Fruit fly (Drosophila melanogaster) whole organism, embryonic: ENCODE results near the gene vkg.

ENCODE experiments used
- Atf-2 ChIP-seq: fragments of 200-800 bp; sonication (Bioruptor generic); optimal IDR thresholded peaks from 2 replicates; lab custom pipeline; 2016; ENCODE audit warnings: missing biosample characterization, missing genetic modification characterization
- B-H2 ChIP-seq: fragments of 200-800 bp; sonication (Bioruptor generic); optimal IDR thresholded peaks from 2 replicates; lab custom pipeline; 2018; ENCODE audit warnings: missing biosample characterization, mild to moderate bottlenecking, missing genetic modification characterization
- CG10321 ChIP-seq: fragments of 200-800 bp; sonication (Bioruptor generic); IDR thresholded peaks from 2 replicates; pipeline ENCODE4 v1.3.6; 2022; ENCODE audit warnings: missing biosample characterization, missing genetic modification characterization
- CG16813 ChIP-seq: fragments of 200-800 bp; sonication (Bioruptor generic); IDR thresholded peaks from 3 replicates; pipeline ENCODE4 v1.3.6; 2022; ENCODE audit warnings: missing biosample characterization, missing genetic modification characterization; ENCODE audit not compliant: partially characterized antibody
- CG17385 ChIP-seq: fragments of 200-800 bp; sonication (Bioruptor generic); optimal IDR thresholded peaks from 3 replicates; lab custom pipeline; 2018; ENCODE audit warnings: missing biosample characterization, mild to moderate bottlenecking, missing genetic modification characterization
- CG17829 ChIP-seq: fragments of 200-800 bp; optimal IDR thresholded peaks from 2 replicates; lab custom pipeline; 2019; ENCODE audit warnings: missing biosample characterization, mild to moderate bottlenecking, missing genetic modification characterization, moderate library complexity
- CG18262 ChIP-seq: fragments of 200-800 bp; optimal IDR thresholded peaks from 3 replicates; lab custom pipeline; 2019; ENCODE audit warnings: missing biosample characterization, mild to moderate bottlenecking, missing genetic modification characterization, moderate library complexity
- CG31441 ChIP-seq: fragments of 200-800 bp; sonication (Bioruptor generic); IDR thresholded peaks from 2 replicates; pipeline ENCODE4 v1.3.6; 2022; ENCODE audit warnings: missing biosample characterization, missing genetic modification characterization
- CG32767 ChIP-seq: fragments of 200-800 bp; sonication (Bioruptor generic); IDR thresholded peaks from 2 replicates; pipeline ENCODE4 v1.3.6; 2022; ENCODE audit warnings: missing biosample characterization, missing genetic modification characterization
- CG4730 ChIP-seq: fragments of 200-800 bp; sonication (Bioruptor generic); IDR thresholded peaks from 2 replicates; pipeline ENCODE4 v1.3.6; 2022; ENCODE audit warnings: missing biosample characterization, missing genetic modification characterization
- CG4820 ChIP-seq: fragments of 200-800 bp; sonication (Bioruptor generic); optimal IDR thresholded peaks from 3 replicates; lab custom pipeline; 2016; ENCODE audit warnings: missing biosample characterization, missing genetic modification characterization
- CG7372 ChIP-seq: fragments of 200-800 bp; sonication (Bioruptor generic); IDR thresholded peaks from 2 replicates; pipeline ENCODE4 v1.3.6; 2022; ENCODE audit warnings: missing biosample characterization, missing genetic modification characterization
- CG7839 ChIP-seq: fragments of 200-800 bp; sonication (Bioruptor generic); optimal IDR thresholded peaks from 3 replicates; lab custom pipeline; 2018; ENCODE audit warnings: missing biosample characterization, mild to moderate bottlenecking, missing genetic modification characterization, moderate library complexity
- CG7963 ChIP-seq: fragments of 200-800 bp; sonication (Bioruptor generic); IDR thresholded peaks from 3 replicates; pipeline ENCODE4 v1.3.6; 2022; ENCODE audit warnings: missing biosample characterization, missing genetic modification characterization; ENCODE audit not compliant: partially characterized antibody
- CG9215 ChIP-seq: fragments of 200-800 bp; sonication (Bioruptor generic); IDR thresholded peaks from 2 replicates; pipeline ENCODE4 v1.3.6; 2022; ENCODE audit warnings: missing biosample characterization, missing genetic modification characterization
- CG9437 ChIP-seq: fragments of 200-800 bp; sonication (Bioruptor generic); optimal IDR thresholded peaks from 2 replicates; lab custom pipeline; 2018; ENCODE audit warnings: missing biosample characterization, mild to moderate bottlenecking, missing genetic modification characterization
- CG9727 ChIP-seq: fragments of 200-800 bp; sonication (Bioruptor generic); optimal IDR thresholded peaks from 3 replicates; lab custom pipeline; 2017; ENCODE audit warnings: missing biosample characterization, mild to moderate bottlenecking, missing genetic modification characterization
- CG9817 ChIP-seq: fragments of 200-800 bp; sonication (Bioruptor generic); optimal IDR thresholded peaks from 2 replicates; lab custom pipeline; 2018; ENCODE audit warnings: missing biosample characterization, mild to moderate bottlenecking, missing genetic modification characterization, moderate library complexity
- CrebB ChIP-seq: fragments of 200-800 bp; sonication (Bioruptor generic); optimal IDR thresholded peaks from 3 replicates; lab custom pipeline; 2018; ENCODE audit warnings: missing biosample characterization, mild to moderate bottlenecking, missing genetic modification characterization
- D19A ChIP-seq: fragments of 200-800 bp; optimal IDR thresholded peaks from 3 replicates; lab custom pipeline; 2019; ENCODE audit warnings: missing biosample characterization, mild to moderate bottlenecking, missing genetic modification characterization, moderate library complexity
- Dek ChIP-seq: fragments of 200-800 bp; sonication (Bioruptor generic); optimal IDR thresholded peaks from 3 replicates; lab custom pipeline; 2019; ENCODE audit warnings: missing biosample characterization, mild to moderate bottlenecking, missing genetic modification characterization, moderate library complexity
- Doc2 ChIP-seq: fragments of 200-800 bp; sonication (Bioruptor generic); IDR thresholded peaks from 2 replicates; pipeline ENCODE4 v1.3.6; 2022; ENCODE audit warnings: missing biosample characterization, missing genetic modification characterization
- Doc3 ChIP-seq: fragments of 200-800 bp; sonication (Bioruptor generic); IDR thresholded peaks from 3 replicates; pipeline ENCODE4 v1.3.6; 2022; ENCODE audit warnings: missing biosample characterization, missing genetic modification characterization; ENCODE audit not compliant: partially characterized antibody
- Fer1 ChIP-seq: fragments of 200-800 bp; sonication (Bioruptor generic); optimal IDR thresholded peaks from 2 replicates; lab custom pipeline; 2017; ENCODE audit warnings: missing biosample characterization, mild to moderate bottlenecking, missing genetic modification characterization
- Hmx ChIP-seq: fragments of 200-800 bp; sonication (Bioruptor generic); optimal IDR thresholded peaks from 2 replicates; lab custom pipeline; 2016; ENCODE audit warnings: missing biosample characterization, missing genetic modification characterization
- Hr78 ChIP-seq, 2 experiments: fragments of 200-800 bp in 1 of 2; fragments of >200 bp in 1 of 2; sonication (Bioruptor generic) in 1 of 2; optimal IDR thresholded peaks; 2 replicates each; lab custom pipeline; 2017 to 2019; ENCODE audit warnings: missing biosample characterization in 2 of 2, missing genetic modification characterization in 2 of 2, mild to moderate bottlenecking in 1 of 2, moderate library complexity in 1 of 2
- Max ChIP-seq: fragments of 200-800 bp; sonication (Bioruptor generic); optimal IDR thresholded peaks from 2 replicates; lab custom pipeline; 2016; ENCODE audit warnings: missing biosample characterization, mild to moderate bottlenecking, missing genetic modification characterization
- NK7.1 ChIP-seq: fragments of 200-800 bp; sonication (Bioruptor generic); optimal IDR thresholded peaks from 3 replicates; lab custom pipeline; 2016; ENCODE audit warnings: missing biosample characterization, missing genetic modification characterization
- Oaz ChIP-seq: fragments of 200-800 bp; sonication (Bioruptor generic); IDR thresholded peaks from 2 replicates; pipeline ENCODE4 v1.3.6; 2022; ENCODE audit warnings: missing biosample characterization, missing genetic modification characterization
- Side ChIP-seq: fragments of 200-800 bp; sonication (Bioruptor generic); optimal IDR thresholded peaks from 2 replicates; lab custom pipeline; 2016; ENCODE audit warnings: missing biosample characterization, missing genetic modification characterization
- Vsx1 ChIP-seq: fragments of 200-800 bp; sonication (Bioruptor generic); optimal IDR thresholded peaks from 2 replicates; lab custom pipeline; 2017; ENCODE audit warnings: missing biosample characterization, mild to moderate bottlenecking, missing genetic modification characterization, missing genetic modification reagents
- az2 ChIP-seq: fragments of 200-800 bp; sonication (Bioruptor generic); optimal IDR thresholded peaks from 3 replicates; lab custom pipeline; 2016; ENCODE audit warnings: missing biosample characterization, missing genetic modification characterization
- bbx ChIP-seq: fragments of 200-800 bp; sonication (Bioruptor generic); IDR thresholded peaks from 2 replicates; pipeline ENCODE4 v1.3.6; 2022; ENCODE audit warnings: missing biosample characterization, missing genetic modification characterization; ENCODE audit not compliant: partially characterized antibody
- crc ChIP-seq: fragments of 200-800 bp; sonication (Bioruptor generic); optimal IDR thresholded peaks from 2 replicates; lab custom pipeline; 2016; ENCODE audit warnings: missing biosample characterization, missing genetic modification characterization
- dati ChIP-seq: fragments of 200-800 bp; sonication (Bioruptor generic); IDR thresholded peaks from 2 replicates; pipeline ENCODE4 v1.3.6; 2022; ENCODE audit warnings: missing biosample characterization, missing genetic modification characterization
- ewg ChIP-seq: fragments of 200-800 bp; sonication (Bioruptor generic); optimal IDR thresholded peaks from 3 replicates; lab custom pipeline; 2017; ENCODE audit warnings: mild to moderate bottlenecking, missing biosample characterization, missing genetic modification reagents, missing genetic modification characterization
- eyg ChIP-seq: fragments of 200-800 bp; sonication (Bioruptor generic); optimal IDR thresholded peaks from 3 replicates; lab custom pipeline; 2016; ENCODE audit warnings: missing biosample characterization, missing genetic modification characterization
- fru ChIP-seq: fragments of >200 bp; optimal IDR thresholded peaks from 2 replicates; lab custom pipeline; 2017
- grau ChIP-seq: fragments of 200-800 bp; optimal IDR thresholded peaks from 3 replicates; lab custom pipeline; 2019; ENCODE audit warnings: missing biosample characterization, mild to moderate bottlenecking, missing genetic modification characterization, moderate library complexity
- insv ChIP-seq, 2 experiments: fragments of 200-800 bp; sonication (Bioruptor generic); optimal IDR thresholded peaks; 3 replicates each; lab custom pipeline; 2016 to 2018; ENCODE audit warnings: missing biosample characterization in 2 of 2, missing genetic modification characterization in 2 of 2
- ken ChIP-seq: fragments of 200-800 bp; sonication (Bioruptor generic); IDR thresholded peaks from 3 replicates; pipeline ENCODE4 v1.3.6; 2022; ENCODE audit warnings: missing biosample characterization, missing genetic modification characterization
- lmd ChIP-seq: fragments of 200-800 bp; sonication (Bioruptor generic); IDR thresholded peaks from 2 replicates; pipeline ENCODE4 v1.3.6; 2022; ENCODE audit warnings: missing biosample characterization, missing genetic modification characterization
- nerfin-1 ChIP-seq: fragments of 200-800 bp; sonication (Bioruptor generic); optimal IDR thresholded peaks from 3 replicates; lab custom pipeline; 2019; ENCODE audit warnings: missing biosample characterization, mild to moderate bottlenecking, missing genetic modification characterization, moderate library complexity
- odd ChIP-seq: fragments of 200-800 bp; sonication (Bioruptor generic); optimal IDR thresholded peaks from 2 replicates; lab custom pipeline; 2017; ENCODE audit warnings: missing biosample characterization, mild to moderate bottlenecking, missing genetic modification characterization
- pan ChIP-seq, 4 experiments: fragments of >200 bp in 3 of 4; fragments of 200-800 bp in 1 of 4; sonication (Bioruptor generic) in 1 of 4; optimal IDR thresholded peaks in 3 of 4; IDR thresholded peaks in 1 of 4; 2 replicates each; pipeline versions ENCODE4 v1.3.6 to Lab custom; 2017 to 2022; ENCODE audit warnings: missing biosample characterization in 2 of 4, missing genetic modification characterization in 2 of 4, mixed read lengths in 1 of 4
- pho ChIP-seq: fragments of 200-800 bp; sonication (Bioruptor generic); optimal IDR thresholded peaks from 2 replicates; lab custom pipeline; 2016; ENCODE audit warnings: missing biosample characterization, missing genetic modification characterization
- pita ChIP-seq: fragments of 200-800 bp; sonication (Bioruptor generic); optimal IDR thresholded peaks from 2 replicates; lab custom pipeline; 2017; ENCODE audit warnings: missing biosample characterization, mild to moderate bottlenecking, missing genetic modification characterization
- slou ChIP-seq: fragments of 200-800 bp; sonication (Bioruptor generic); optimal IDR thresholded peaks from 3 replicates; lab custom pipeline; 2016; ENCODE audit warnings: missing biosample characterization, missing genetic modification characterization
- zfh1 ChIP-seq: fragments of 200-800 bp; sonication (Bioruptor generic); IDR thresholded peaks from 3 replicates; pipeline ENCODE4 v1.3.6; 2022; ENCODE audit warnings: missing biosample characterization, missing genetic modification characterization

vkg gene

dm6 chr2L:5000919-5001581, 26.9 kb downstream of the vkg start (continued):
- no peak for TF ChIP-seq CG16813
- TF ChIP-seq pan (optimal IDR thresholded peaks at IDR 0.05; lab: Kevin White, UChicago): no peak
- TF ChIP-seq pan (GFP tag; optimal IDR thresholded peaks at IDR 0.05 in 1 of 2, IDR thresholded peaks at IDR 0.05 in 1 of 2): peak in 1 of 2 experiments; percentile 65
- TF ChIP-seq CG17385: no peak
- peak; percentile 13; the same call in 1 of the 2 replicates for TF ChIP-seq bbx (GFP tag; lab: Robert Waterston, UW)
- no peak for TF ChIP-seq az2
- TF ChIP-seq Fer1 (GFP tag; lab: Kevin White, UChicago): no peak
- TF ChIP-seq pho (GFP tag; lab: Kevin White, UChicago): no peak
- TF ChIP-seq Atf-2 (GFP tag; lab: Kevin White, UChicago): no peak
- TF ChIP-seq CG9215 (GFP tag; lab: Robert Waterston, UW): no peak; the same call in 1 of the 2 replicates
- TF ChIP-seq Hr78 (GFP tag; optimal IDR thresholded peaks at IDR 0.05; lab: Kevin White, UChicago): peak in 1 of 2 experiments; percentile 71
- no peak for TF ChIP-seq ewg (GFP tag; lab: Kevin White, UChicago)
- TF ChIP-seq CG9437 (GFP tag; lab: Kevin White, UChicago): no peak
- TF ChIP-seq ken (GFP tag; lab: Robert Waterston, UW): peak; percentile 28; the same call in 1 of the 3 replicates
- TF ChIP-seq NK7.1 (GFP tag; lab: Kevin White, UChicago): no peak
- TF ChIP-seq CG9727 (GFP tag; lab: Kevin White, UChicago): no peak
- no peak for TF ChIP-seq eyg (GFP tag; lab: Kevin White, UChicago)
- TF ChIP-seq crc (GFP tag; lab: Kevin White, UChicago): no peak
- TF ChIP-seq D19A (tag; lab: Kevin White, UChicago): no peak
- no peak for TF ChIP-seq odd (GFP tag; lab: Kevin White, UChicago)
- no peak for TF ChIP-seq Vsx1 (GFP tag; lab: Kevin White, UChicago)
- TF ChIP-seq B-H2: peak; percentile 13
- no peak for TF ChIP-seq dati (GFP tag; lab: Robert Waterston, UW)
- peak; percentile 20 for TF ChIP-seq lmd (GFP tag; lab: Robert Waterston, UW)
- peak; percentile 72 for TF ChIP-seq zfh1 (GFP tag; lab: Robert Waterston, UW)
- no peak for TF ChIP-seq CG32767 (GFP tag; lab: Robert Waterston, UW)
- no peak for TF ChIP-seq CG4820 (GFP tag; lab: Kevin White, UChicago)
- no peak for TF ChIP-seq nerfin-1 (tag; lab: Kevin White, UChicago)
- no peak for TF ChIP-seq Max (GFP tag; lab: Kevin White, UChicago)
- TF ChIP-seq CG10321 (GFP tag; lab: Robert Waterston, UW): peak; percentile 75
- no peak for TF ChIP-seq Side
- TF ChIP-seq slou (GFP tag; lab: Kevin White, UChicago): no peak
- no peak for TF ChIP-seq insv (GFP tag; optimal IDR thresholded peaks at IDR 0.05; lab: Kevin White, UChicago)
- no peak for TF ChIP-seq pita (GFP tag; lab: Kevin White, UChicago)
- TF ChIP-seq Hmx: no peak
- no peak for TF ChIP-seq Doc3 (GFP tag; lab: Robert Waterston, UW)
- TF ChIP-seq CG17829 (tag; lab: Kevin White, UChicago): no peak
- no peak for TF ChIP-seq CG7372 (GFP tag; lab: Robert Waterston, UW)
- TF ChIP-seq Oaz (GFP tag; lab: Robert Waterston, UW): 0 out of 2 replicates have a peak, but pooled peaks have one; percentile 6
- no peak for TF ChIP-seq fru (lab: Kevin White, UChicago)
- no peak for TF ChIP-seq CG18262 (tag; lab: Kevin White, UChicago)
- peak; percentile 24 for TF ChIP-seq CG4730 (GFP tag; lab: Robert Waterston, UW)
- TF ChIP-seq CG31441 (GFP tag; lab: Robert Waterston, UW): no peak
- peak; percentile 94 for TF ChIP-seq grau (tag; lab: Kevin White, UChicago)
- TF ChIP-seq CG9817: no peak
- TF ChIP-seq Dek (tag; lab: Kevin White, UChicago): no peak
- no peak for TF ChIP-seq CrebB (tag; lab: Kevin White, UChicago)
- TF ChIP-seq Doc2 (GFP tag; lab: Robert Waterston, UW): 0 out of 2 replicates have a peak, but pooled peaks have one; percentile 4
- no peak for TF ChIP-seq CG7839 (tag; lab: Kevin White, UChicago)
- 0 out of 3 replicates have a peak, but pooled peaks have one; percentile 31 for TF ChIP-seq CG7963 (GFP tag; lab: Robert Waterston, UW)
